Worm (Caenorhabditis elegans) whole organism, L2 larva: Measurements from ENCODE around the gene F29G9.1.
"Not testable (repeated sequence)": the region's sequence is repeated elsewhere in the genome, so short reads cannot be mapped to it uniquely, and the experiment has no call there.

Experiments used
- R02D3.7 ChIP-seq: fragments of 150-350 bp; optimal IDR thresholded peaks from 2 replicates; lab custom pipeline; 2014; ENCODE audit warnings: missing biosample characterization, missing genetic modification characterization
- dmd-4 ChIP-seq: sonication (generic microtip); optimal IDR thresholded peaks from 2 replicates; lab custom pipeline; 2017; ENCODE audit warnings: missing biosample characterization, missing genetic modification characterization
- elt-3 ChIP-seq: sonication (generic microtip); optimal IDR thresholded peaks from 2 replicates; lab custom pipeline; 2017; ENCODE audit warnings: missing biosample characterization, missing genetic modification characterization
- lin-11 ChIP-seq: fragments of 150-350 bp; sonication (generic microtip); optimal IDR thresholded peaks from 2 replicates; lab custom pipeline; 2014; ENCODE audit warnings: missing biosample characterization, missing genetic modification characterization, inconsistent platforms, mixed read lengths
- lin-39 ChIP-seq: fragments of 150-350 bp; optimal IDR thresholded peaks from 2 replicates; lab custom pipeline; 2014; ENCODE audit warnings: missing biosample characterization, missing genetic modification reagents, missing genetic modification characterization
- mab-5 ChIP-seq: fragments of 150-350 bp; optimal IDR thresholded peaks from 2 replicates; lab custom pipeline; 2014; ENCODE audit warnings: missing biosample characterization, missing genetic modification characterization
- nhr-11 ChIP-seq: fragments of 150-350 bp; optimal IDR thresholded peaks from 2 replicates; lab custom pipeline; 2014; ENCODE audit warnings: missing biosample characterization, missing genetic modification characterization
- nhr-129 ChIP-seq: fragments of 150-350 bp; optimal IDR thresholded peaks from 2 replicates; lab custom pipeline; 2014; ENCODE audit warnings: missing biosample characterization, missing genetic modification characterization
- nhr-25 ChIP-seq: fragments of 150-350 bp; sonication (generic microtip); optimal IDR thresholded peaks from 3 replicates; lab custom pipeline; 2014; ENCODE audit warnings: missing biosample characterization, missing genetic modification characterization
- nhr-6 ChIP-seq: fragments of 150-350 bp; optimal IDR thresholded peaks from 2 replicates; lab custom pipeline; 2014; ENCODE audit warnings: missing biosample characterization, missing genetic modification characterization
- sma-9 ChIP-seq, 2 experiments: fragments of 150-350 bp in 1 of 2; sonication (generic microtip) in 1 of 2; optimal IDR thresholded peaks; 2 replicates each; lab custom pipeline; 2014 to 2016; ENCODE audit warnings: missing genetic modification characterization in 2 of 2, mild to moderate bottlenecking in 1 of 2, missing biosample characterization in 1 of 2, missing compliant biosample characterization in 1 of 2, missing genetic modification reagents in 1 of 2, moderate library complexity in 1 of 2
- ztf-4 ChIP-seq: fragments of 150-350 bp; optimal IDR thresholded peaks from 2 replicates; lab custom pipeline; 2014; ENCODE audit warnings: missing biosample characterization, missing genetic modification characterization

The F29G9.1 gene

ce11 chrV:6055289-6055688 is 16.4 kb downstream of the F29G9.1 start, which contains the start of gene srd-20:
srd-20 (plus strand) TSS chrV:6055589.
- no peak for TF ChIP-seq nhr-11 (tag; lab: Kevin White, UChicago)
- TF ChIP-seq mab-5 (tag; lab: Kevin White, UChicago): no peak
- no peak for TF ChIP-seq nhr-129 (tag; lab: Kevin White, UChicago)
- TF ChIP-seq lin-39 (tag; lab: Kevin White, UChicago): no peak
- TF ChIP-seq R02D3.7: no peak
- TF ChIP-seq elt-3 (tag; lab: Kevin White, UChicago): no peak

- TF ChIP-seq R02D3.7: no peak
- TF ChIP-seq nhr-6: no peak
- TF ChIP-seq ztf-4 (tag; lab: Kevin White, UChicago): no peak
- TF ChIP-seq, all 48 proteins: peak for 0
These were observed 24.4 kb downstream of the F29G9.1 start, which contains the start of gene Y38A10A.2 for ce11 chrV:6063330-6063729. Y38A10A.2 (minus strand) TSS chrV:6063430.

- no peak for TF ChIP-seq lin-11
- TF ChIP-seq mab-5 (tag; lab: Kevin White, UChicago): no peak
- no peak for TF ChIP-seq nhr-25 (tag; lab: Kevin White, UChicago)
- TF ChIP-seq, all 48 proteins: peak for 0
These were observed 28.2 kb downstream of the F29G9.1 start, which contains the start of gene srh-10 for ce11 chrV:6067112-6067511. srh-10 (minus strand) TSS chrV:6067140.

- TF ChIP-seq dmd-4 (tag; lab: Kevin White, UChicago); elt-3 (tag; lab: Kevin White, UChicago); sma-9 (GFP tag; optimal IDR thresholded peaks at IDR 0.05; lab: Kevin White, UChicago); sma-9 (tag; optimal IDR thresholded peaks at IDR 0.05; lab: Kevin White, UChicago): not testable (repeated sequence)
These were observed 31.1 kb downstream of the F29G9.1 start, which contains the start of gene fbxa-214 for ce11 chrV:6069968-6070367. fbxa-214 (minus strand) TSS chrV:6070068.
